Fruit fly (Drosophila melanogaster) whole organism, prepupa: ENCODE data around the gene Cyp313b1.

ENCODE experiments used
- Blimp-1 ChIP-seq: fragments of 200-800 bp; sonication (Bioruptor generic); optimal IDR thresholded peaks from 3 replicates; lab custom pipeline; 2017; ENCODE audit warnings: missing biosample characterization, missing genetic modification characterization, mild to moderate bottlenecking, moderate library complexity, missing genetic modification reagents
- CG11762 ChIP-seq: fragments of 200-800 bp; sonication (Bioruptor generic); optimal IDR thresholded peaks from 3 replicates; lab custom pipeline; 2016; ENCODE audit warnings: missing biosample characterization, missing genetic modification characterization; ENCODE audit not compliant: insufficient read depth
- CG11902 ChIP-seq: fragments of 200-800 bp; sonication (Bioruptor generic); optimal IDR thresholded peaks from 3 replicates; lab custom pipeline; 2016; ENCODE audit warnings: missing biosample characterization, missing genetic modification characterization
- CG15336 ChIP-seq: fragments of 200-800 bp; sonication (Bioruptor generic); IDR thresholded peaks from 2 replicates; pipeline ENCODE4 v1.3.6; 2022; ENCODE audit warnings: missing biosample characterization, missing genetic modification characterization
- CG1621 ChIP-seq: fragments of 200-800 bp; sonication (Bioruptor generic); optimal IDR thresholded peaks from 3 replicates; lab custom pipeline; 2018; ENCODE audit warnings: missing biosample characterization, mild to moderate bottlenecking, missing genetic modification characterization
- CG16779 ChIP-seq: fragments of 200-800 bp; sonication (Bioruptor generic); optimal IDR thresholded peaks from 3 replicates; lab custom pipeline; 2017; ENCODE audit warnings: missing biosample characterization, mild to moderate bottlenecking, missing genetic modification characterization
- CG3032 ChIP-seq: fragments of 200-800 bp; optimal IDR thresholded peaks from 2 replicates; lab custom pipeline; 2019; ENCODE audit warnings: missing biosample characterization, mild to moderate bottlenecking, missing genetic modification characterization, moderate library complexity
- CG31627 ChIP-seq: fragments of 200-800 bp; sonication (Bioruptor generic); optimal IDR thresholded peaks from 3 replicates; lab custom pipeline; 2016; ENCODE audit warnings: missing biosample characterization, missing genetic modification characterization
- CG34406 ChIP-seq: fragments of 200-800 bp; sonication (Bioruptor generic); optimal IDR thresholded peaks from 3 replicates; lab custom pipeline; 2016; ENCODE audit warnings: missing biosample characterization, missing genetic modification characterization
- CG4318 ChIP-seq: fragments of 200-800 bp; sonication (Bioruptor generic); optimal IDR thresholded peaks from 3 replicates; lab custom pipeline; 2017; ENCODE audit warnings: missing biosample characterization, mild to moderate bottlenecking, missing genetic modification characterization
- CG6163 ChIP-seq: fragments of 200-800 bp; sonication (Bioruptor generic); IDR thresholded peaks from 3 replicates; pipeline ENCODE4 v1.3.6; 2022; ENCODE audit warnings: missing biosample characterization, missing genetic modification characterization
- CG6276 ChIP-seq: fragments of 200-800 bp; sonication (Bioruptor generic); optimal IDR thresholded peaks from 2 replicates; lab custom pipeline; 2017; ENCODE audit warnings: missing biosample characterization, mild to moderate bottlenecking, missing genetic modification characterization
- CG6792 ChIP-seq: fragments of 200-800 bp; sonication (Bioruptor generic); optimal IDR thresholded peaks from 3 replicates; lab custom pipeline; 2016; ENCODE audit warnings: missing biosample characterization, missing genetic modification characterization
- CG6854 ChIP-seq: fragments of 200-800 bp; sonication (Bioruptor generic); optimal IDR thresholded peaks from 2 replicates; lab custom pipeline; 2017; ENCODE audit warnings: missing biosample characterization, mild to moderate bottlenecking, missing genetic modification characterization
- CG7368 ChIP-seq: fragments of 200-800 bp; sonication (Bioruptor generic); optimal IDR thresholded peaks from 3 replicates; lab custom pipeline; 2016; ENCODE audit warnings: missing biosample characterization, missing genetic modification characterization
- CG8632 ChIP-seq: fragments of 200-800 bp; sonication (Bioruptor generic); optimal IDR thresholded peaks from 3 replicates; lab custom pipeline; 2016; ENCODE audit warnings: missing biosample characterization, missing genetic modification characterization
- Eip75B ChIP-seq: fragments of 200-800 bp; sonication (Bioruptor generic); optimal IDR thresholded peaks from 3 replicates; lab custom pipeline; 2016; ENCODE audit warnings: missing biosample characterization, missing genetic modification characterization
- Eip78C ChIP-seq: fragments of 200-800 bp; sonication (Bioruptor generic); peaks from one replicate; lab custom pipeline; 2016; ENCODE audit warnings: missing biosample characterization, missing genetic modification characterization
- Eip93F ChIP-seq: fragments of 200-800 bp; sonication (Bioruptor generic); optimal IDR thresholded peaks from 2 replicates; lab custom pipeline; 2016; ENCODE audit warnings: missing biosample characterization, mild to moderate bottlenecking, missing genetic modification characterization
- Ets21C ChIP-seq: fragments of 200-800 bp; sonication (Bioruptor generic); optimal IDR thresholded peaks from 3 replicates; lab custom pipeline; 2016; ENCODE audit warnings: missing biosample characterization, missing genetic modification characterization
- Ets96B ChIP-seq: fragments of 200-800 bp; optimal IDR thresholded peaks from 2 replicates; lab custom pipeline; 2019; ENCODE audit warnings: missing biosample characterization, mild to moderate bottlenecking, missing genetic modification characterization, moderate library complexity
- Hr38 ChIP-seq: sonication (Bioruptor generic); optimal IDR thresholded peaks from 2 replicates; lab custom pipeline; 2016; ENCODE audit warnings: missing biosample characterization, missing genetic modification characterization
- Hr39 ChIP-seq: fragments of 200-800 bp; sonication (Bioruptor generic); optimal IDR thresholded peaks from 2 replicates; lab custom pipeline; 2016; ENCODE audit warnings: missing biosample characterization, missing genetic modification characterization
- Hr4 ChIP-seq: fragments of 200-800 bp; sonication (Bioruptor generic); optimal IDR thresholded peaks from 3 replicates; lab custom pipeline; 2016; ENCODE audit warnings: missing biosample characterization, missing genetic modification characterization
- Lpt ChIP-seq: fragments of 200-800 bp; sonication (Bioruptor generic); optimal IDR thresholded peaks from 3 replicates; lab custom pipeline; 2016; ENCODE audit warnings: missing biosample characterization, missing genetic modification characterization
- Met ChIP-seq: fragments of 200-800 bp; sonication (Bioruptor generic); optimal IDR thresholded peaks from 3 replicates; lab custom pipeline; 2016; ENCODE audit warnings: missing biosample characterization, missing genetic modification characterization
- OdsH ChIP-seq: fragments of 200-800 bp; sonication (Bioruptor generic); optimal IDR thresholded peaks from 3 replicates; lab custom pipeline; 2016; ENCODE audit warnings: missing biosample characterization, missing genetic modification characterization
- Sox14 ChIP-seq: fragments of 200-800 bp; sonication (Bioruptor generic); optimal IDR thresholded peaks from 3 replicates; lab custom pipeline; 2016; ENCODE audit warnings: missing biosample characterization, missing genetic modification characterization
- Sox15 ChIP-seq: fragments of 200-800 bp; sonication (Bioruptor generic); optimal IDR thresholded peaks from 3 replicates; lab custom pipeline; 2016; ENCODE audit warnings: missing biosample characterization, missing genetic modification characterization
- achi ChIP-seq: fragments of 200-800 bp; sonication (Bioruptor generic); optimal IDR thresholded peaks from 3 replicates; lab custom pipeline; 2016; ENCODE audit warnings: missing biosample characterization, missing genetic modification characterization
- acj6 ChIP-seq: fragments of 200-800 bp; sonication (Bioruptor generic); optimal IDR thresholded peaks from 3 replicates; lab custom pipeline; 2016; ENCODE audit warnings: missing biosample characterization, missing genetic modification characterization
- cyc ChIP-seq: fragments of 200-800 bp; sonication (Bioruptor generic); optimal IDR thresholded peaks from 3 replicates; lab custom pipeline; 2016; ENCODE audit warnings: missing biosample characterization, missing genetic modification characterization
- dac ChIP-seq: fragments of 200-800 bp; sonication (Bioruptor generic); optimal IDR thresholded peaks from 2 replicates; lab custom pipeline; 2017; ENCODE audit warnings: missing biosample characterization, mild to moderate bottlenecking, missing genetic modification characterization
- dsx ChIP-seq: fragments of 200-800 bp; optimal IDR thresholded peaks from 3 replicates; lab custom pipeline; 2019; ENCODE audit warnings: missing biosample characterization, mild to moderate bottlenecking, missing genetic modification characterization, moderate library complexity; ENCODE audit not compliant: poor library complexity, severe bottlenecking
- eg ChIP-seq: fragments of 200-800 bp; sonication (Bioruptor generic); IDR thresholded peaks from 3 replicates; pipeline ENCODE4 v1.3.6; 2022; ENCODE audit warnings: missing biosample characterization, missing genetic modification characterization
- esn ChIP-seq: fragments of 200-800 bp; sonication (Bioruptor generic); optimal IDR thresholded peaks from 2 replicates; lab custom pipeline; 2016; ENCODE audit warnings: missing biosample characterization, mild to moderate bottlenecking, missing genetic modification characterization, moderate library complexity
- fd59A ChIP-seq: fragments of 200-800 bp; sonication (Bioruptor generic); optimal IDR thresholded peaks from 2 replicates; lab custom pipeline; 2017; ENCODE audit warnings: missing biosample characterization, mild to moderate bottlenecking, missing genetic modification characterization, missing genetic modification reagents
- fd85E ChIP-seq: fragments of 200-800 bp; sonication (Bioruptor generic); optimal IDR thresholded peaks from 3 replicates; lab custom pipeline; 2016; ENCODE audit warnings: missing biosample characterization, missing genetic modification characterization
- fkh ChIP-seq: fragments of 200-800 bp; sonication (Bioruptor generic); optimal IDR thresholded peaks from 3 replicates; lab custom pipeline; 2017; ENCODE audit warnings: missing biosample characterization, mild to moderate bottlenecking, missing genetic modification characterization, moderate library complexity
- lz ChIP-seq: fragments of 200-800 bp; sonication (Bioruptor generic); optimal IDR thresholded peaks from 3 replicates; lab custom pipeline; 2016; ENCODE audit warnings: missing biosample characterization, missing genetic modification characterization
- net ChIP-seq: fragments of 200-800 bp; sonication (Bioruptor generic); optimal IDR thresholded peaks from 3 replicates; lab custom pipeline; 2016; ENCODE audit warnings: missing biosample characterization, missing genetic modification characterization
- pdm3 ChIP-seq: fragments of 200-800 bp; sonication (Bioruptor generic); optimal IDR thresholded peaks from 3 replicates; lab custom pipeline; 2016; ENCODE audit warnings: missing biosample characterization, missing genetic modification characterization
- salr ChIP-seq, 2 experiments: fragments of 200-800 bp; sonication (Bioruptor generic); optimal IDR thresholded peaks; 3 replicates each; lab custom pipeline; 2016 to 2018; ENCODE audit warnings: missing biosample characterization in 2 of 2, missing genetic modification characterization in 2 of 2, mild to moderate bottlenecking in 1 of 2
- spab ChIP-seq: fragments of 200-800 bp; sonication (Bioruptor generic); optimal IDR thresholded peaks from 2 replicates; lab custom pipeline; 2017; ENCODE audit warnings: missing biosample characterization, mild to moderate bottlenecking, missing genetic modification characterization, missing genetic modification reagents
- ss ChIP-seq, 2 experiments: fragments of 200-800 bp; sonication (Bioruptor generic); optimal IDR thresholded peaks; 2 replicates in 1 of 2; 3 replicates in 1 of 2; lab custom pipeline; 2017 to 2018; ENCODE audit warnings: mild to moderate bottlenecking in 2 of 2, missing biosample characterization in 2 of 2, missing genetic modification characterization in 2 of 2, moderate library complexity in 1 of 2
- svp ChIP-seq: fragments of 200-800 bp; sonication (Bioruptor generic); peaks from one replicate; lab custom pipeline; 2016; ENCODE audit warnings: missing biosample characterization, missing genetic modification characterization
- topi ChIP-seq: fragments of 200-800 bp; sonication (Bioruptor generic); optimal IDR thresholded peaks from 3 replicates; lab custom pipeline; 2016; ENCODE audit warnings: missing biosample characterization, missing genetic modification characterization

The Cyp313b1 gene

DNA sequence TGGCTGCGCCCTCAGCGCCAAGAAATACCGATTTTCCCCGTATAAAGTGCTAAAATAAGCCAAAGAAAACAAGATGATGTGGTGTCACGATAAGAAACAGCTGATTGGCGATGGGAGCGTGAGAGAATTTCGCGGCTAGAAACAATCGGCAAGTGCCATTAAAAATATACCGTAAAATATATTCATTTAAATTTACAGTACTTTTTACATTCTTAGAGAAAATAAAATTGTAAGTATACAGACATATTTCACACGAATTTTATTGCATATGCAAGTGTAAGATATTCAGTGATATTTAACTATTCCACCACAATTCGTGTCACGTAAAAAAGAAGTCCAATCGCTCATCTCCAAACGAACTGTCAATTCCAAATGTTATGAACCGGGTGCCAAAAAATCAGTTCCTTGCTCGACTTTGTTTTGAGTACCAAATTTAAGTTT is 31.1 kb upstream of the Cyp313b1 start, which contains the start of the genes Unc50, CG11755 and CG8043 (continued):
- TF ChIP-seq achi (GFP tag; lab: Kevin White, UChicago), result peak; percentile 98
- TF ChIP-seq CG11902, result peak; percentile 54
- peak; percentile 63 for TF ChIP-seq CG11762 (GFP tag; lab: Kevin White, UChicago)
- peak; percentile 79 for TF ChIP-seq CG3032 (tag; lab: Kevin White, UChicago)
- TF ChIP-seq OdsH (GFP tag; lab: Kevin White, UChicago), result peak; percentile 81
- peak; percentile 14 for TF ChIP-seq Lpt (GFP tag; lab: Kevin White, UChicago)
- no peak for TF ChIP-seq Eip78C (GFP tag; lab: Kevin White, UChicago)
- TF ChIP-seq dsx, result no peak
- no peak for TF ChIP-seq fkh (GFP tag; lab: Kevin White, UChicago)
- TF ChIP-seq spab (GFP tag; lab: Kevin White, UChicago), result no peak
- peak; percentile 80 for TF ChIP-seq CG31627 (GFP tag; lab: Kevin White, UChicago)
- peak; percentile 82 for TF ChIP-seq topi (GFP tag; lab: Kevin White, UChicago)
- TF ChIP-seq Met (GFP tag; lab: Kevin White, UChicago), result no peak
- TF ChIP-seq Eip75B (GFP tag; lab: Kevin White, UChicago), result peak; percentile 74
- TF ChIP-seq CG6276, result no peak
- TF ChIP-seq fd85E, result peak; percentile 24
- TF ChIP-seq lz, result peak; percentile 83
- peak; percentile 33 for TF ChIP-seq fd59A (GFP tag; lab: Kevin White, UChicago)
- peak; percentile 94 for TF ChIP-seq svp (GFP tag; lab: Kevin White, UChicago)
- peak; percentile 79 for TF ChIP-seq Hr39
- peak; percentile 76 for TF ChIP-seq Ets21C (GFP tag; lab: Kevin White, UChicago)
- TF ChIP-seq CG1621 (tag; lab: Kevin White, UChicago), result no peak
- peak; percentile 86 for TF ChIP-seq esn (GFP tag; lab: Kevin White, UChicago)
- peak; percentile 67 for TF ChIP-seq CG6163 (GFP tag; lab: Robert Waterston, UW)
- TF ChIP-seq CG6854 (GFP tag; lab: Kevin White, UChicago), result no peak
- peak; percentile 79 for TF ChIP-seq Hr4 (GFP tag; lab: Kevin White, UChicago)
- TF ChIP-seq, all 60 proteins: peak for 43

DNA sequence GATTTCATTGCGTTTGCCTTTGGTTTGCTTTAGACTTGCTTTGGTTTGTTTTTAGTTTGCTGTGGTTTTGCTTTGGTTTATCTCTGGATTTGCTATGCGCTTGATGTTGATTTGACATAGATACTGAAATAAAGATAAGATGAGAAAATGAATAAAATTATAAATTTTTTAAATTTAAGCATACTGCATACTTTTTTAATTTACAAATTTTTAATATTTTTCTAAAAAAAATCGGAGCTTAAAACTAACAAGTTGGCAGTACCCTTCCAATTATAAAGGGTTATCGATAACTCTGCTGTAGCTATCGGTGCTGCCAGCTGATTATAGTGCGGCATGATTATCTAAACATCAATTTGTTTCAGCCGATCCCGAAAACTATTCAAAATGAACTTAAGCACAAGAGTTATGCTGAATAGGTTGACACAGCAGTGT is 28.4 kb upstream of the Cyp313b1 start, which contains the start of gene mRpL19:
TSS of gene mRpL19 (plus strand) at position 307 of the 432 bp plus-strand sequence.
- TF ChIP-seq pdm3, result no peak
- no peak for TF ChIP-seq Lpt (GFP tag; lab: Kevin White, UChicago)
- TF ChIP-seq esn (GFP tag; lab: Kevin White, UChicago), result peak; percentile 31
- TF ChIP-seq ss (GFP tag; optimal IDR thresholded peaks at IDR 0.05; lab: Kevin White, UChicago), result no peak
- TF ChIP-seq achi (GFP tag; lab: Kevin White, UChicago), result no peak
- TF ChIP-seq spab (GFP tag; lab: Kevin White, UChicago), result no peak
- TF ChIP-seq eg (GFP tag; lab: Robert Waterston, UW), result no peak; the same call in 2 of the 3 replicates
- no peak for TF ChIP-seq Blimp-1 (GFP tag; lab: Kevin White, UChicago)
- TF ChIP-seq Eip93F, result no peak
- no peak for TF ChIP-seq CG6792 (GFP tag; lab: Kevin White, UChicago)
- TF ChIP-seq CG11902, result no peak
- no peak for TF ChIP-seq salr (GFP tag; optimal IDR thresholded peaks at IDR 0.05; lab: Kevin White, UChicago)
- peak; percentile 1 for TF ChIP-seq Eip75B (GFP tag; lab: Kevin White, UChicago)
- TF ChIP-seq OdsH (GFP tag; lab: Kevin White, UChicago), result peak; percentile 13
- no peak for TF ChIP-seq dac (GFP tag; lab: Kevin White, UChicago)
- no peak for TF ChIP-seq CG34406 (GFP tag; lab: Kevin White, UChicago)
- no peak for TF ChIP-seq CG7368 (GFP tag; lab: Kevin White, UChicago)
- no peak for TF ChIP-seq CG6854 (GFP tag; lab: Kevin White, UChicago)
- no peak for TF ChIP-seq Sox15 (GFP tag; lab: Kevin White, UChicago)
- no peak for TF ChIP-seq Hr38 (GFP tag; lab: Kevin White, UChicago)
- TF ChIP-seq CG11762 (GFP tag; lab: Kevin White, UChicago), result no peak
- peak; percentile 9 for TF ChIP-seq Sox14 (GFP tag; lab: Kevin White, UChicago)
- peak; percentile 10; the same call in 1 of the 2 replicates for TF ChIP-seq CG15336 (GFP tag; lab: Robert Waterston, UW)
- no peak for TF ChIP-seq cyc (GFP tag; lab: Kevin White, UChicago)
- TF ChIP-seq CG16779 (tag; lab: Kevin White, UChicago), result no peak
- peak; percentile 85 for TF ChIP-seq Eip78C (GFP tag; lab: Kevin White, UChicago)
- peak; percentile 9 for TF ChIP-seq Hr4 (GFP tag; lab: Kevin White, UChicago)
- no peak for TF ChIP-seq CG31627 (GFP tag; lab: Kevin White, UChicago)
- TF ChIP-seq CG1621 (tag; lab: Kevin White, UChicago), result no peak
- TF ChIP-seq CG4318 (GFP tag; lab: Kevin White, UChicago), result no peak
- TF ChIP-seq acj6 (GFP tag; lab: Kevin White, UChicago), result no peak
- TF ChIP-seq dsx, result no peak
- TF ChIP-seq Ets21C (GFP tag; lab: Kevin White, UChicago), result no peak
- TF ChIP-seq Hr39, result no peak
- TF ChIP-seq Ets96B (tag; lab: Kevin White, UChicago), result peak; percentile 30
- TF ChIP-seq CG8632 (GFP tag; lab: Kevin White, UChicago), result no peak
- no peak for TF ChIP-seq topi (GFP tag; lab: Kevin White, UChicago)
- TF ChIP-seq net (GFP tag; lab: Kevin White, UChicago), result no peak
